Worm (Caenorhabditis elegans) whole organism, L1 larva: ENCODE measurements around the gene cwn-1.

Experiments
- C16A3.4 ChIP-seq: fragments of 150-350 bp; optimal IDR thresholded peaks from 2 replicates; lab custom pipeline; 2014; ENCODE audit warnings: missing biosample characterization, missing genetic modification characterization
- aha-1 ChIP-seq: fragments of 150-350 bp; optimal IDR thresholded peaks from 2 replicates; lab custom pipeline; 2014; ENCODE audit warnings: missing biosample characterization, missing genetic modification characterization
- ceh-88 ChIP-seq: fragments of 200-800 bp; sonication (Bioruptor generic); IDR thresholded peaks from 2 replicates; pipeline ENCODE4 v1.3.6; 2022; ENCODE audit warnings: missing genetic modification characterization, missing compliant biosample characterization
- hlh-4 ChIP-seq: sonication (generic microtip); optimal IDR thresholded peaks from 2 replicates; lab custom pipeline; 2016; ENCODE audit warnings: mild to moderate bottlenecking, missing genetic modification characterization, missing compliant biosample characterization
- lin-39 ChIP-seq: fragments of 150-350 bp; optimal IDR thresholded peaks from 2 replicates; lab custom pipeline; 2014; ENCODE audit warnings: missing biosample characterization, missing genetic modification reagents, missing genetic modification characterization
- nhr-19 ChIP-seq: fragments of 200-800 bp; sonication (Bioruptor generic); conservative IDR thresholded peaks from 2 replicates; pipeline ENCODE4 v1.3.6; 2022; ENCODE audit warnings: missing genetic modification characterization, missing compliant biosample characterization
- nhr-77 ChIP-seq: fragments of 150-350 bp; optimal IDR thresholded peaks from 2 replicates; lab custom pipeline; 2014; ENCODE audit warnings: missing biosample characterization, missing genetic modification characterization
- nhr-85 ChIP-seq: sonication (generic microtip); peaks from one replicate; lab custom pipeline; 2016; ENCODE audit warnings: missing genetic modification characterization, inconsistent platforms, missing compliant biosample characterization
- nhr-90 ChIP-seq: sonication (generic microtip); optimal IDR thresholded peaks from 2 replicates; lab custom pipeline; 2016; ENCODE audit warnings: mild to moderate bottlenecking, missing genetic modification characterization, missing compliant biosample characterization; ENCODE audit not compliant: poor library complexity
- pag-3 ChIP-seq: sonication (generic microtip); optimal IDR thresholded peaks from 2 replicates; lab custom pipeline; 2017; ENCODE audit warnings: missing genetic modification characterization, mild to moderate bottlenecking, missing compliant biosample characterization, antibody characterized with exemption, borderline replicate concordance; ENCODE audit not compliant: insufficient read depth
- tbx-2 ChIP-seq: sonication (generic microtip); optimal IDR thresholded peaks from 2 replicates; lab custom pipeline; 2016; ENCODE audit warnings: missing genetic modification characterization, missing compliant biosample characterization
- unc-30 ChIP-seq: sonication (generic microtip); optimal IDR thresholded peaks from 2 replicates; lab custom pipeline; 2017; ENCODE audit warnings: missing biosample characterization, missing genetic modification characterization
- unc-62 ChIP-seq: fragments of 150-350 bp; optimal IDR thresholded peaks from 2 replicates; lab custom pipeline; 2014; ENCODE audit warnings: missing biosample characterization, missing genetic modification reagents, missing genetic modification characterization

ce11 chrII:121121-121520 is 12.3 kb downstream of the cwn-1 start, which contains the start of gene K10B4.3:
- no peak for TF ChIP-seq ceh-88 (GFP tag; lab: Robert Waterston, UW)
- no peak for TF ChIP-seq unc-30 (tag; lab: Kevin White, UChicago)
- no peak for TF ChIP-seq unc-62 (GFP tag; lab: Kevin White, UChicago)
- TF ChIP-seq nhr-19: no peak
- TF ChIP-seq tbx-2: no peak
- no peak for TF ChIP-seq nhr-85
- no peak for TF ChIP-seq lin-39 (tag; lab: Kevin White, UChicago)
- no peak for TF ChIP-seq aha-1 (tag; lab: Kevin White, UChicago)
- no peak for TF ChIP-seq pag-3 (tag; lab: Kevin White, UChicago)
- no peak for TF ChIP-seq hlh-4
- no peak for TF ChIP-seq nhr-77
- no peak for TF ChIP-seq nhr-90 (tag; lab: Kevin White, UChicago)
- TF ChIP-seq C16A3.4 (tag; lab: Kevin White, UChicago): no peak
